Worm (Caenorhabditis elegans): ENCODE data around the gene rsp-1.

ce11 chrII:11500198-11500597 lies 47.0 kb downstream of the rsp-1 start, which contains the start of gene B0334.20:
- TF ChIP-seq pha-4 (tag; optimal IDR thresholded peaks at IDR 0.05) (no peak), nhr-28 (tag; optimal IDR thresholded peaks at IDR 0.05) (no peak), elt-3 (tag; optimal IDR thresholded peaks at IDR 0.05) (no peak), ceh-39 (tag; optimal IDR thresholded peaks at IDR 0.05) (no peak), lin-32 (GFP tag; optimal IDR thresholded peaks at IDR 0.05) (no peak), nhr-76 (tag; optimal IDR thresholded peaks at IDR 0.05) (no peak), lsy-2 (tag; optimal IDR thresholded peaks at IDR 0.05) (no peak), ceh-43 (GFP tag; optimal IDR thresholded peaks at IDR 0.05) (no peak), cnd-1 (tag; optimal IDR thresholded peaks at IDR 0.05) (no peak), ces-1 (GFP tag; optimal IDR thresholded peaks at IDR 0.05) (no peak), hlh-1 (tag; optimal IDR thresholded peaks at IDR 0.05) (no peak), unc-39 (tag; optimal IDR thresholded peaks at IDR 0.05) (no peak), tbx-8 (GFP tag; optimal IDR thresholded peaks at IDR 0.05) (no peak), mab-5 (tag; optimal IDR thresholded peaks at IDR 0.05) (no peak)

Measured in whole organism, mixed stage, embryonic.